Fruit fly (Drosophila melanogaster) whole organism, embryonic: ENCODE data around the gene TfAP-2.

Source experiments
- Abd-B ChIP-seq: fragments of 200-800 bp; sonication (Bioruptor generic); optimal IDR thresholded peaks from 2 replicates; lab custom pipeline; 2018; ENCODE audit warnings: missing biosample characterization, mild to moderate bottlenecking, missing genetic modification characterization, moderate library complexity
- BEAF-32 ChIP-seq: fragments of 200-800 bp; sonication (Bioruptor generic); optimal IDR thresholded peaks from 3 replicates; lab custom pipeline; 2017; ENCODE audit warnings: missing biosample characterization, missing genetic modification characterization, mild to moderate bottlenecking, moderate library complexity, missing genetic modification reagents
- CG10543 ChIP-seq: fragments of 200-800 bp; sonication (Bioruptor generic); optimal IDR thresholded peaks from 3 replicates; lab custom pipeline; 2017; ENCODE audit warnings: missing biosample characterization, mild to moderate bottlenecking, missing genetic modification characterization, moderate library complexity
- CG11695 ChIP-seq: fragments of 200-800 bp; sonication (Bioruptor generic); IDR thresholded peaks from 3 replicates; pipeline ENCODE4 v1.3.6; 2022; ENCODE audit warnings: missing biosample characterization, missing genetic modification characterization
- CG1233 ChIP-seq: fragments of 200-800 bp; sonication (Bioruptor generic); optimal IDR thresholded peaks from 4 replicates; lab custom pipeline; 2018; ENCODE audit warnings: missing biosample characterization, mild to moderate bottlenecking, missing genetic modification characterization
- CG1603 ChIP-seq: fragments of 200-800 bp; sonication (Bioruptor generic); optimal IDR thresholded peaks from 2 replicates; lab custom pipeline; 2019; ENCODE audit warnings: missing biosample characterization, mild to moderate bottlenecking, missing genetic modification characterization, moderate library complexity
- CG17186 ChIP-seq: fragments of 200-800 bp; sonication (Bioruptor generic); optimal IDR thresholded peaks from 3 replicates; lab custom pipeline; 2017; ENCODE audit warnings: missing biosample characterization, missing genetic modification reagents, missing genetic modification characterization
- CG18476 ChIP-seq: fragments of 200-800 bp; sonication (Bioruptor generic); optimal IDR thresholded peaks from 2 replicates; lab custom pipeline; 2016; ENCODE audit warnings: missing biosample characterization, mild to moderate bottlenecking, missing genetic modification characterization
- CG2199 ChIP-seq: fragments of 200-800 bp; sonication (Bioruptor generic); IDR thresholded peaks from 3 replicates; pipeline ENCODE4 v1.3.6; 2022; ENCODE audit warnings: missing biosample characterization, missing genetic modification characterization
- CG31224 ChIP-seq: fragments of 200-800 bp; sonication (Bioruptor generic); IDR thresholded peaks from 2 replicates; pipeline ENCODE4 v1.3.6; 2022; ENCODE audit warnings: missing biosample characterization, missing genetic modification characterization
- CG3163 ChIP-seq: fragments of 200-800 bp; sonication (Bioruptor generic); optimal IDR thresholded peaks from 3 replicates; lab custom pipeline; 2016; ENCODE audit warnings: missing biosample characterization, missing genetic modification characterization
- CG34224 ChIP-seq: fragments of 200-800 bp; sonication (Bioruptor generic); IDR thresholded peaks from 3 replicates; pipeline ENCODE4 v1.3.6; 2022; ENCODE audit warnings: missing biosample characterization, missing genetic modification characterization; ENCODE audit not compliant: partially characterized antibody
- CG34376 ChIP-seq: fragments of 200-800 bp; sonication (Bioruptor generic); optimal IDR thresholded peaks from 2 replicates; lab custom pipeline; 2018; ENCODE audit warnings: missing biosample characterization, mild to moderate bottlenecking, missing genetic modification characterization
- CG4730 ChIP-seq: fragments of 200-800 bp; sonication (Bioruptor generic); IDR thresholded peaks from 2 replicates; pipeline ENCODE4 v1.3.6; 2022; ENCODE audit warnings: missing biosample characterization, missing genetic modification characterization
- CG4854 ChIP-seq: fragments of 200-800 bp; sonication (Bioruptor generic); optimal IDR thresholded peaks from 2 replicates; lab custom pipeline; 2016; ENCODE audit warnings: missing biosample characterization, missing genetic modification characterization, inconsistent platforms
- CG6765 ChIP-seq: fragments of 200-800 bp; sonication (Bioruptor generic); optimal IDR thresholded peaks from 3 replicates; lab custom pipeline; 2017; ENCODE audit warnings: missing biosample characterization, mild to moderate bottlenecking, missing genetic modification characterization
- CG6813 ChIP-seq: fragments of 200-800 bp; sonication (Bioruptor generic); optimal IDR thresholded peaks from 2 replicates; lab custom pipeline; 2017; ENCODE audit warnings: missing biosample characterization, missing genetic modification characterization, mild to moderate bottlenecking, moderate library complexity, missing genetic modification reagents
- CG8924 ChIP-seq: fragments of 200-800 bp; optimal IDR thresholded peaks from 3 replicates; lab custom pipeline; 2019; ENCODE audit warnings: missing biosample characterization, mild to moderate bottlenecking, missing genetic modification characterization, moderate library complexity
- CG9727 ChIP-seq: fragments of 200-800 bp; sonication (Bioruptor generic); optimal IDR thresholded peaks from 3 replicates; lab custom pipeline; 2017; ENCODE audit warnings: missing biosample characterization, mild to moderate bottlenecking, missing genetic modification characterization
- Eip74EF ChIP-seq, 2 experiments: fragments of 200-800 bp in 1 of 2; fragments of >200 bp in 1 of 2; sonication (Bioruptor generic) in 1 of 2; optimal IDR thresholded peaks; 2 replicates each; lab custom pipeline; 2017 to 2019; ENCODE audit warnings: missing biosample characterization in 2 of 2, missing genetic modification characterization in 2 of 2, mild to moderate bottlenecking in 1 of 2, moderate library complexity in 1 of 2
- Hsf ChIP-seq: fragments of 200-800 bp; sonication (Bioruptor generic); optimal IDR thresholded peaks from 3 replicates; lab custom pipeline; 2016; ENCODE audit warnings: missing biosample characterization, missing genetic modification characterization
- Mrtf ChIP-seq: fragments of 200-800 bp; sonication (Bioruptor generic); IDR thresholded peaks from 3 replicates; pipeline ENCODE4 v1.3.6; 2022; ENCODE audit warnings: missing biosample characterization, missing genetic modification characterization
- NFAT ChIP-seq: fragments of 200-800 bp; sonication (Bioruptor generic); IDR thresholded peaks from 2 replicates; pipeline ENCODE4 v1.3.6; 2022; ENCODE audit warnings: missing biosample characterization, missing genetic modification characterization
- Xbp1 ChIP-seq: fragments of 200-800 bp; sonication (Bioruptor generic); optimal IDR thresholded peaks from 3 replicates; lab custom pipeline; 2016; ENCODE audit warnings: missing biosample characterization, mild to moderate bottlenecking, missing genetic modification characterization
- ac ChIP-seq: fragments of 200-800 bp; sonication (Bioruptor generic); optimal IDR thresholded peaks from 3 replicates; lab custom pipeline; 2017; ENCODE audit warnings: missing biosample characterization, mild to moderate bottlenecking, missing genetic modification characterization
- ap ChIP-seq: fragments of 200-800 bp; sonication (Bioruptor generic); IDR thresholded peaks from 2 replicates; pipeline ENCODE4 v1.3.6; 2022; ENCODE audit warnings: missing biosample characterization, missing genetic modification characterization
- ash1 ChIP-seq: fragments of 200-800 bp; sonication (Bioruptor generic); optimal IDR thresholded peaks from 2 replicates; lab custom pipeline; 2018; ENCODE audit warnings: missing biosample characterization, mild to moderate bottlenecking, missing genetic modification characterization
- az2 ChIP-seq: fragments of 200-800 bp; sonication (Bioruptor generic); optimal IDR thresholded peaks from 3 replicates; lab custom pipeline; 2016; ENCODE audit warnings: missing biosample characterization, missing genetic modification characterization
- corto ChIP-seq: fragments of 200-800 bp; sonication (Bioruptor generic); optimal IDR thresholded peaks from 2 replicates; lab custom pipeline; 2016; ENCODE audit warnings: missing biosample characterization, mild to moderate bottlenecking, missing genetic modification characterization, moderate library complexity
- crp ChIP-seq, 2 experiments: fragments of 200-800 bp; sonication (Bioruptor generic); optimal IDR thresholded peaks; 2 replicates in 1 of 2; 3 replicates in 1 of 2; lab custom pipeline; 2017; ENCODE audit warnings: missing biosample characterization in 2 of 2, missing genetic modification characterization in 2 of 2, mild to moderate bottlenecking in 1 of 2, moderate library complexity in 1 of 2
- da ChIP-seq: fragments of 200-800 bp; sonication (Bioruptor generic); optimal IDR thresholded peaks from 2 replicates; lab custom pipeline; 2016; ENCODE audit warnings: missing biosample characterization, missing genetic modification characterization
- exex ChIP-seq: fragments of 200-800 bp; sonication (Bioruptor generic); optimal IDR thresholded peaks from 4 replicates; lab custom pipeline; 2018; ENCODE audit warnings: missing biosample characterization, mild to moderate bottlenecking, missing genetic modification characterization, moderate library complexity
- gce ChIP-seq: fragments of 200-800 bp; sonication (Bioruptor generic); IDR thresholded peaks from 3 replicates; pipeline ENCODE4 v1.3.6; 2022; ENCODE audit warnings: missing biosample characterization, missing genetic modification characterization
- gsb-n ChIP-seq: fragments of 200-800 bp; sonication (Bioruptor generic); optimal IDR thresholded peaks from 3 replicates; lab custom pipeline; 2018; ENCODE audit warnings: missing biosample characterization, mild to moderate bottlenecking, missing genetic modification characterization
- inv ChIP-seq: fragments of 200-800 bp; sonication (Bioruptor generic); IDR thresholded peaks from 2 replicates; pipeline ENCODE4 v1.3.6; 2022; ENCODE audit warnings: missing biosample characterization, missing genetic modification characterization; ENCODE audit not compliant: partially characterized antibody
- jing ChIP-seq: fragments of 200-800 bp; sonication (Bioruptor generic); optimal IDR thresholded peaks from 2 replicates; lab custom pipeline; 2018; ENCODE audit warnings: missing biosample characterization, mild to moderate bottlenecking, missing genetic modification characterization
- lbe ChIP-seq: fragments of 200-800 bp; sonication (Bioruptor generic); optimal IDR thresholded peaks from 2 replicates; lab custom pipeline; 2016; ENCODE audit warnings: missing biosample characterization, mild to moderate bottlenecking, missing genetic modification characterization
- nerfin-2 ChIP-seq: fragments of 200-800 bp; sonication (Bioruptor generic); IDR thresholded peaks from 2 replicates; pipeline ENCODE4 v1.3.6; 2022; ENCODE audit warnings: missing biosample characterization, missing genetic modification characterization; ENCODE audit not compliant: partially characterized antibody
- onecut ChIP-seq: fragments of 200-800 bp; sonication (Bioruptor generic); IDR thresholded peaks from 2 replicates; pipeline ENCODE4 v1.3.6; 2022; ENCODE audit warnings: missing biosample characterization, missing genetic modification characterization
- sc ChIP-seq, 3 experiments: fragments of >200 bp in 2 of 3; fragments of 200-800 bp in 1 of 3; sonication (Bioruptor generic) in 1 of 3; optimal IDR thresholded peaks; 2 replicates in 2 of 3; 3 replicates in 1 of 3; lab custom pipeline; 2017; ENCODE audit warnings: mild to moderate bottlenecking in 1 of 3, missing biosample characterization in 1 of 3, missing genetic modification characterization in 1 of 3, missing genetic modification reagents in 1 of 3
- sr ChIP-seq: fragments of 200-800 bp; sonication (Bioruptor generic); IDR thresholded peaks from 3 replicates; pipeline ENCODE4 v1.3.6; 2022; ENCODE audit warnings: missing biosample characterization, missing genetic modification characterization
- ssp ChIP-seq: fragments of 200-800 bp; sonication (Bioruptor generic); IDR thresholded peaks from 2 replicates; pipeline ENCODE4 v1.3.6; 2022; ENCODE audit warnings: missing biosample characterization, missing genetic modification characterization
- tap ChIP-seq: fragments of 200-800 bp; optimal IDR thresholded peaks from 3 replicates; lab custom pipeline; 2019; ENCODE audit warnings: missing biosample characterization, mild to moderate bottlenecking, missing genetic modification characterization, moderate library complexity
- tio ChIP-seq: fragments of 200-800 bp; sonication (Bioruptor generic); optimal IDR thresholded peaks from 2 replicates; lab custom pipeline; 2017; ENCODE audit warnings: missing biosample characterization, missing genetic modification characterization, inconsistent platforms
- wek ChIP-seq: fragments of 200-800 bp; sonication (Bioruptor generic); optimal IDR thresholded peaks from 3 replicates; lab custom pipeline; 2018; ENCODE audit warnings: missing biosample characterization, mild to moderate bottlenecking, missing genetic modification characterization, moderate library complexity

TfAP-2 gene

DNA sequence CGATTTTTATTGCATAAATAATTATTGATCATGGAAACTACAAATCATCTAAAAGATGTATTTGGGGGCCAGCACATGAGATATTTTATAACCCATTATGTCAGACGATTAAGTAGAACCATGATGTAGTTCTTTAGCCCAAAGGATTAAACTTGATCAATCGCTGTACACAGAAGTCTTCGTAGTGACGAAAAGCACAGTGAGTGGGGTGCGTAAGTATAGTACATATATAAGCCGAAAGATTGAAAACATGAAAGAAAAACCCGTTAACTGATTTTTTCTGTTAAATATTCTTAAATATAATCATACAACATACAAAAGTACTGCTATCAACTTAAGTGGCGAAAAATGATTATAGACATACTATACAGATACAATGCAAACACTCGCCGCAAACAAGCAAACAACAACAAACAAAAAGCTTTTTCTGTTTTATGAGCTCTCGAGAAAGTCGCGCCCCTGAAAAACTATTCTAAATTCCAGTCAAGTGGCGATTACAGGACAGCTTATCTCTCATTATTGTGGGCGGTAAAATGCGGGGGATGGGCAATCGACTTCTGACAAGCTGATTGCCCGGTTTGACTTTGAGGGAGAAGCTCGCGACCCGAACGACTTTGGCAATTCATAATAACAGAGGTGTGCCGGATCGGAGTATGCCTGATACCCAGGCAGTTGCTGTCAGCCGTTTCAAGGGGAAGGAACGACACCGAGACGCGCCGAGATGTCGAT, 49.8 kb downstream of the TfAP-2 start, which contains the start of gene CG32444 (continued):
- TF ChIP-seq exex (tag; lab: Kevin White, UChicago), result peak; percentile 94
- no peak for TF ChIP-seq CG3163
- TF ChIP-seq Mrtf, result no peak
- TF ChIP-seq CG11695 (GFP tag; lab: Robert Waterston, UW), result no peak
- TF ChIP-seq jing (GFP tag; lab: Kevin White, UChicago), result no peak
- TF ChIP-seq CG6813 (GFP tag; lab: Kevin White, UChicago), result no peak

DNA sequence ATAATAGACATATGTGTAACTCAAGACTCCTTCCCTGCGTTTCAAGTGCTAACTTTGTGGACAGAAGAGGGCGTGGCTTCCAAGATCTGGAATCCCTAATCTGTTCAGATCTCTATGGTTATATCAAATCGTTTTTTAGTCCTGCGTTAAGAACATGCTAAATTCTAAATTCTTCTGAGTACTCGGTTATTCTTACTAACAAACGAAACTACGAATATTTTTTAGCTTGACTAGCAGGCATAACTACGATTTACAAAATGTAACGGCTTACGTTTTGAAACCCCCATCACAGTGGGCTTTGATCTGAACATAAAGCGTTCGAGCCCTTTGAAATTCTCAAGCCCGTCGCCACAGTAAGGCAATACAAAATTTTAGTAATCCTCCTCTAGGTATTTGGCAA, 52.4 kb downstream of the TfAP-2 start, which contains the start of gene CG32445:
Gene CG32445 (plus strand): TSS at position 301 of the 400 bp plus-strand sequence.
- TF ChIP-seq sc (optimal IDR thresholded peaks at IDR 0.05; lab: Kevin White, UChicago) (no peak), sc (GFP tag; optimal IDR thresholded peaks at IDR 0.05; lab: Kevin White, UChicago) (no peak), gsb-n (tag; lab: Kevin White, UChicago) (no peak), CG34376 (no peak), CG31224 (GFP tag; lab: Robert Waterston, UW) (no peak), tio (GFP tag; lab: Kevin White, UChicago) (no peak), ssp (GFP tag; lab: Robert Waterston, UW) (no peak)

dm6 chr3L:21640815-21641214, 54.2 kb downstream of the TfAP-2 start, which contains the start of gene Atox1:
Atox1 (plus strand) TSS chr3L:21640995.
- TF ChIP-seq tap (tag; lab: Kevin White, UChicago), result no peak
- no peak for TF ChIP-seq CG34224 (GFP tag; lab: Robert Waterston, UW)
- peak; percentile 27; the same call in 1 of the 2 replicates for TF ChIP-seq onecut (GFP tag; lab: Robert Waterston, UW)
- TF ChIP-seq Hsf (GFP tag; lab: Kevin White, UChicago), result peak; percentile 16
- no peak for TF ChIP-seq sr (GFP tag; lab: Robert Waterston, UW)
- TF ChIP-seq CG4730 (GFP tag; lab: Robert Waterston, UW), result no peak
- TF ChIP-seq CG1603 (tag; lab: Kevin White, UChicago), result peak; percentile 83
- TF ChIP-seq BEAF-32 (GFP tag; lab: Kevin White, UChicago), result peak; percentile 45
- TF ChIP-seq Xbp1, result peak; percentile 35
- peak; percentile 77 for TF ChIP-seq CG2199 (GFP tag; lab: Robert Waterston, UW)
- no peak for TF ChIP-seq wek (GFP tag; lab: Kevin White, UChicago)
- no peak for TF ChIP-seq gce
- TF ChIP-seq CG9727 (GFP tag; lab: Kevin White, UChicago), result no peak
- TF ChIP-seq corto (GFP tag; lab: Kevin White, UChicago), result no peak
- TF ChIP-seq da (GFP tag; lab: Kevin White, UChicago), result peak; percentile 21
- TF ChIP-seq NFAT (GFP tag; lab: Robert Waterston, UW), result peak; percentile 41; the same call in 1 of the 2 replicates
- TF ChIP-seq crp (GFP tag; optimal IDR thresholded peaks at IDR 0.05; lab: Kevin White, UChicago), result no peak
- no peak for TF ChIP-seq ap
- no peak for TF ChIP-seq ac (GFP tag; lab: Kevin White, UChicago)
- TF ChIP-seq ssp (GFP tag; lab: Robert Waterston, UW), result no peak
- TF ChIP-seq CG10543 (GFP tag; lab: Kevin White, UChicago), result peak; percentile 58
- TF ChIP-seq CG18476 (GFP tag; lab: Kevin White, UChicago), result no peak
- TF ChIP-seq Eip74EF (GFP tag; optimal IDR thresholded peaks at IDR 0.05; lab: Kevin White, UChicago), result no peak
- TF ChIP-seq CG4854 (GFP tag; lab: Kevin White, UChicago), result peak; percentile 19
- TF ChIP-seq az2 (GFP tag; lab: Kevin White, UChicago), result no peak
- TF ChIP-seq nerfin-2, result no peak
- peak; percentile 80 for TF ChIP-seq Abd-B
- TF ChIP-seq CG8924, result no peak
- no peak for TF ChIP-seq tio (GFP tag; lab: Kevin White, UChicago)
- peak; percentile 42 for TF ChIP-seq CG1233 (GFP tag; lab: Kevin White, UChicago)
- TF ChIP-seq inv (GFP tag; lab: Robert Waterston, UW), result no peak
- TF ChIP-seq lbe (GFP tag; lab: Kevin White, UChicago), result no peak
- peak; percentile 61 for TF ChIP-seq CG17186 (GFP tag; lab: Kevin White, UChicago)
- TF ChIP-seq ash1 (GFP tag; lab: Kevin White, UChicago), result no peak
- TF ChIP-seq CG6765 (GFP tag; lab: Kevin White, UChicago), result peak; percentile 10
